In the genomic region with DNA sequence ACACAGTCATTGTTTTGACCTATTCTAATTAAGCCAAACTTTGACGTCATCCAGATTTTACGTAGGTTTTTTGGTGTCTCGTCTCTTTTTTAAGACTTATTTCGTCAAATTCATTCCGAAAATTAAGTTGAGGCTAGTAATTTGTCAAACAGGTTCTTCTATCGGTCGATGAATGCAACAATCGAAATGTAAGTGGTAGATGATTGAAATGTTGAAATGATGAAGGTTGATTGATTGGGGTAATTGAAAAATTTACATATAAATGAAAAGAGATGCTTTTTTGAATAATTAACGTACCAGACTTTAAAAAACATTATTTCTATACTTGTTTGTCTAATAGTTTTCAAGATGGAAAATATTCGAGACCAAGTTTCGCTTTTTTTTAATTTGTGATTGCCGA, we compare ENCODE assay signal across 2 worm cellular contexts.
TF ChIP-seq lines count a peak whose summit lies in the region.

No protein-coding gene starts in this region.

TF ChIP-seq in whole organism, L1 larva, 84 proteins besides CTCF, POLR2A, EP300 and RAD21:
- TF ChIP-seq nhr-47 (tag; optimal IDR thresholded peaks at IDR 0.05; lab: Kevin White, UChicago) (no peak), hpl-2 (GFP tag; optimal IDR thresholded peaks at IDR 0.05; lab: Kevin White, UChicago) (no peak), nhr-76 (tag; optimal IDR thresholded peaks at IDR 0.05; lab: Kevin White, UChicago) (no peak), ceh-82 (tag; optimal IDR thresholded peaks at IDR 0.05; lab: Kevin White, UChicago) (no peak), blmp-1 (tag; optimal IDR thresholded peaks at IDR 0.05; lab: Kevin White, UChicago) (no peak), nhr-85 (tag; lab: Kevin White, UChicago) (peak; percentile 72), pag-3 (tag; optimal IDR thresholded peaks at IDR 0.05; lab: Kevin White, UChicago; ENCODE audit: borderline replicate concordance, insufficient read depth) (no peak), ceh-63 (GFP tag; optimal IDR thresholded peaks at IDR 0.05; lab: Kevin White, UChicago) (no peak), elt-2 (tag; optimal IDR thresholded peaks at IDR 0.05; lab: Kevin White, UChicago) (no peak), rnt-1 (tag; optimal IDR thresholded peaks at IDR 0.05; lab: Kevin White, UChicago) (no peak), C16A3.4 (tag; optimal IDR thresholded peaks at IDR 0.05; lab: Kevin White, UChicago) (no peak), grh-1 (GFP tag; IDR thresholded peaks at IDR 0.05; lab: Robert Waterston, UW) (peak; percentile 42; the same call in 1 of the 2 replicates), lin-13 (GFP tag; optimal IDR thresholded peaks at IDR 0.05; lab: Kevin White, UChicago) (no peak), elt-3 (tag; optimal IDR thresholded peaks at IDR 0.05; lab: Kevin White, UChicago) (no peak), tbx-2 (tag; optimal IDR thresholded peaks at IDR 0.05; lab: Kevin White, UChicago) (no peak)

TF ChIP-seq in whole organism, L2 larva, 48 proteins besides CTCF, POLR2A, EP300 and RAD21:
- TF ChIP-seq Y55F3AM.14 (GFP tag; optimal IDR thresholded peaks at IDR 0.05; lab: Kevin White, UChicago): no peak
- no peak for TF ChIP-seq lin-39 (tag; optimal IDR thresholded peaks at IDR 0.05; lab: Kevin White, UChicago)
- peak; percentile 54 for TF ChIP-seq sma-3 (GFP tag; optimal IDR thresholded peaks at IDR 0.05; lab: Kevin White, UChicago)
TF ChIP-seq in whole organism, L2 larva: peak in this region for 1.
